Worm (Caenorhabditis elegans) whole organism, L4 larva: ENCODE data around the gene C25A8.5.
A peak's percentile ranks its signal among the peaks of the same experiment; 100 is the strongest.

Experiments used
- D1046.2 ChIP-seq: fragments of 200-800 bp; sonication (Bioruptor generic); IDR thresholded peaks from 2 replicates; pipeline ENCODE4 v1.3.6; 2022; ENCODE audit warnings: missing genetic modification characterization, missing compliant biosample characterization
- F10B5.3 ChIP-seq: sonication (generic microtip); optimal IDR thresholded peaks from 2 replicates; lab custom pipeline; 2016; ENCODE audit warnings: mild to moderate bottlenecking, missing genetic modification characterization, missing compliant biosample characterization
- F49E8.2 ChIP-seq: sonication (generic microtip); optimal IDR thresholded peaks from 2 replicates; lab custom pipeline; 2016; ENCODE audit warnings: missing compliant biosample characterization, mild to moderate bottlenecking, missing genetic modification characterization, borderline replicate concordance
- R02D3.7 ChIP-seq: fragments of 150-350 bp; sonication (generic microtip); optimal IDR thresholded peaks from 3 replicates; lab custom pipeline; 2014; ENCODE audit warnings: missing biosample characterization, missing genetic modification characterization
- T26A8.4 ChIP-seq: fragments of 200-800 bp; sonication (Bioruptor generic); IDR thresholded peaks from 2 replicates; pipeline ENCODE4 v1.3.6; 2022; ENCODE audit warnings: missing genetic modification characterization, missing compliant biosample characterization
- Y105C5A.15 ChIP-seq: fragments of 200-800 bp; sonication (Bioruptor generic); IDR thresholded peaks from 2 replicates; pipeline ENCODE4 v1.3.6; 2022; ENCODE audit warnings: missing genetic modification characterization, missing compliant biosample characterization
- ZK337.2 ChIP-seq: fragments of 200-800 bp; sonication (Bioruptor generic); IDR thresholded peaks from 2 replicates; pipeline ENCODE4 v1.3.6; 2022; ENCODE audit warnings: missing genetic modification reagents, missing genetic modification characterization, missing compliant biosample characterization
- ZK546.5 ChIP-seq, 2 experiments: sonication (generic microtip); optimal IDR thresholded peaks; 2 replicates each; lab custom pipeline; 2017; ENCODE audit warnings: missing biosample characterization in 2 of 2, missing genetic modification characterization in 2 of 2
- aha-1 ChIP-seq: fragments of 150-350 bp; peaks from one replicate; lab custom pipeline; 2014; ENCODE audit warnings: missing biosample characterization, missing genetic modification characterization
- aly-2 ChIP-seq: sonication (generic microtip); optimal IDR thresholded peaks from 2 replicates; lab custom pipeline; 2018; ENCODE audit warnings: missing biosample characterization, missing genetic modification characterization
- arid-1 ChIP-seq: fragments of 200-800 bp; sonication (Bioruptor generic); conservative IDR thresholded peaks from 2 replicates; pipeline ENCODE4 v1.3.6; 2022; ENCODE audit warnings: missing genetic modification reagents, missing genetic modification characterization, missing compliant biosample characterization
- ceh-44 ChIP-seq: fragments of 200-800 bp; sonication (Bioruptor generic); IDR thresholded peaks from 2 replicates; pipeline ENCODE4 v1.3.6; 2022; ENCODE audit warnings: missing genetic modification reagents, missing genetic modification characterization, missing compliant biosample characterization
- ceh-82 ChIP-seq: sonication (generic microtip); optimal IDR thresholded peaks from 2 replicates; lab custom pipeline; 2017; ENCODE audit warnings: missing biosample characterization, missing genetic modification characterization
- cey-2 ChIP-seq: sonication (generic microtip); optimal IDR thresholded peaks from 3 replicates; lab custom pipeline; 2017; ENCODE audit warnings: missing genetic modification characterization, mild to moderate bottlenecking, missing compliant biosample characterization, antibody characterized with exemption, borderline replicate concordance; ENCODE audit not compliant: insufficient read depth
- daf-12 ChIP-seq: fragments of 150-350 bp; optimal IDR thresholded peaks from 2 replicates; lab custom pipeline; 2014; ENCODE audit warnings: missing biosample characterization, missing genetic modification reagents, missing genetic modification characterization
- daf-16 ChIP-seq, 3 experiments: sonication (generic microtip); optimal IDR thresholded peaks; 2 replicates each; lab custom pipeline; 2016 to 2017; ENCODE audit warnings: missing genetic modification characterization in 3 of 3, missing genetic modification reagents in 3 of 3, mild to moderate bottlenecking in 2 of 3, missing compliant biosample characterization in 2 of 3, missing biosample characterization in 1 of 3, moderate library complexity in 1 of 3
- egl-43 ChIP-seq: fragments of 200-800 bp; sonication (Bioruptor generic); IDR thresholded peaks from 2 replicates; pipeline ENCODE4 v1.3.6; 2022; ENCODE audit warnings: missing genetic modification reagents, missing genetic modification characterization, missing compliant biosample characterization
- hif-1 ChIP-seq, 2 experiments: sonication (generic microtip); optimal IDR thresholded peaks; 2 replicates each; lab custom pipeline; 2016 to 2017; ENCODE audit warnings: missing compliant biosample characterization in 2 of 2, missing genetic modification characterization in 2 of 2, missing genetic modification reagents in 2 of 2, missing genotype in 2 of 2, mild to moderate bottlenecking in 1 of 2
- hlh-11 ChIP-seq: fragments of 200-800 bp; sonication (Bioruptor generic); optimal IDR thresholded peaks from 2 replicates; lab custom pipeline; 2018; ENCODE audit warnings: mild to moderate bottlenecking, missing genetic modification characterization, missing compliant biosample characterization
- hlh-30 ChIP-seq: sonication (generic microtip); optimal IDR thresholded peaks from 2 replicates; lab custom pipeline; 2017; ENCODE audit warnings: antibody characterized with exemption, mild to moderate bottlenecking, missing genetic modification characterization, missing compliant biosample characterization; ENCODE audit not compliant: insufficient read depth
- jun-1 ChIP-seq: fragments of 150-350 bp; optimal IDR thresholded peaks from 2 replicates; lab custom pipeline; 2014; ENCODE audit warnings: missing biosample characterization, missing genetic modification reagents, missing genetic modification characterization
- lin-1 ChIP-seq: fragments of 200-800 bp; sonication (Bioruptor generic); IDR thresholded peaks from 2 replicates; pipeline ENCODE4 v1.3.6; 2022; ENCODE audit warnings: missing genetic modification reagents, missing genetic modification characterization, missing compliant biosample characterization
- lin-13 ChIP-seq: fragments of 150-350 bp; optimal IDR thresholded peaks from 2 replicates; lab custom pipeline; 2014; ENCODE audit warnings: missing biosample characterization, missing genetic modification reagents, missing genetic modification characterization
- lin-15B ChIP-seq: fragments of 150-350 bp; sonication (generic microtip); optimal IDR thresholded peaks from 3 replicates; lab custom pipeline; 2014; ENCODE audit warnings: missing biosample characterization, missing genetic modification characterization
- lin-29 ChIP-seq: fragments of 200-800 bp; sonication (Bioruptor generic); IDR thresholded peaks from 2 replicates; pipeline ENCODE4 v1.3.6; 2022; ENCODE audit warnings: missing genetic modification reagents, missing genetic modification characterization, missing compliant biosample characterization
- madf-9 ChIP-seq: fragments of 200-800 bp; sonication (Bioruptor generic); conservative IDR thresholded peaks from 2 replicates; pipeline ENCODE4 v1.3.6; 2022; ENCODE audit warnings: missing genetic modification reagents, missing genetic modification characterization, missing compliant biosample characterization
- mep-1 ChIP-seq: fragments of 150-350 bp; sonication (generic microtip); optimal IDR thresholded peaks from 3 replicates; lab custom pipeline; 2014; ENCODE audit warnings: missing biosample characterization, missing genetic modification characterization
- mxl-3 ChIP-seq: fragments of 200-800 bp; sonication (Bioruptor generic); optimal IDR thresholded peaks from 2 replicates; lab custom pipeline; 2018; ENCODE audit warnings: mild to moderate bottlenecking, missing genetic modification characterization, missing compliant biosample characterization
- nhr-10 ChIP-seq: fragments of 150-350 bp; optimal IDR thresholded peaks from 2 replicates; lab custom pipeline; 2014; ENCODE audit warnings: missing biosample characterization, missing genetic modification characterization
- nhr-102 ChIP-seq: sonication (generic microtip); optimal IDR thresholded peaks from 2 replicates; lab custom pipeline; 2016; ENCODE audit warnings: mild to moderate bottlenecking, missing genetic modification characterization, moderate library complexity, missing compliant biosample characterization
- nhr-111 ChIP-seq: fragments of 200-800 bp; sonication (Bioruptor generic); optimal IDR thresholded peaks from 2 replicates; lab custom pipeline; 2018; ENCODE audit warnings: mild to moderate bottlenecking, missing genetic modification characterization, missing compliant biosample characterization
- nhr-25 ChIP-seq: sonication (generic microtip); optimal IDR thresholded peaks from 2 replicates; lab custom pipeline; 2017; ENCODE audit warnings: missing genetic modification characterization, mild to moderate bottlenecking, missing compliant biosample characterization, antibody characterized with exemption, moderate library complexity, borderline replicate concordance; ENCODE audit not compliant: insufficient read depth
- nhr-42 ChIP-seq: fragments of 200-800 bp; sonication (Bioruptor generic); IDR thresholded peaks from 2 replicates; pipeline ENCODE4 v1.3.6; 2022; ENCODE audit warnings: missing genetic modification characterization, missing compliant biosample characterization
- nhr-6 ChIP-seq: fragments of 150-350 bp; optimal IDR thresholded peaks from 2 replicates; lab custom pipeline; 2014; ENCODE audit warnings: missing biosample characterization, missing genetic modification characterization
- nhr-76 ChIP-seq: fragments of 150-350 bp; optimal IDR thresholded peaks from 2 replicates; lab custom pipeline; 2014; ENCODE audit warnings: missing biosample characterization, missing genetic modification characterization
- nhr-77 ChIP-seq: fragments of 150-350 bp; optimal IDR thresholded peaks from 2 replicates; lab custom pipeline; 2014; ENCODE audit warnings: missing biosample characterization, missing genetic modification characterization
- php-3 ChIP-seq: fragments of 200-800 bp; sonication (Bioruptor generic); IDR thresholded peaks from 2 replicates; pipeline ENCODE4 v1.3.6; 2022; ENCODE audit warnings: missing genetic modification reagents, missing genetic modification characterization, missing compliant biosample characterization
- pqm-1 ChIP-seq: sonication (generic microtip); optimal IDR thresholded peaks from 2 replicates; lab custom pipeline; 2017; ENCODE audit warnings: missing biosample characterization, missing genetic modification characterization
- set-16 ChIP-seq: fragments of 200-800 bp; sonication (Bioruptor generic); IDR thresholded peaks from 2 replicates; pipeline ENCODE4 v1.3.6; 2022; ENCODE audit warnings: missing genetic modification reagents, missing genetic modification characterization, missing compliant biosample characterization
- snpc-4 ChIP-seq: fragments of 150-350 bp; optimal IDR thresholded peaks from 2 replicates; lab custom pipeline; 2014; ENCODE audit warnings: missing biosample characterization, missing genetic modification characterization
- spr-1 ChIP-seq: sonication (generic microtip); optimal IDR thresholded peaks from 2 replicates; lab custom pipeline; 2016; ENCODE audit warnings: mild to moderate bottlenecking, missing genetic modification characterization, missing compliant biosample characterization
- spr-3 ChIP-seq: fragments of 200-800 bp; sonication (Bioruptor generic); optimal IDR thresholded peaks from 2 replicates; lab custom pipeline; 2018; ENCODE audit warnings: mild to moderate bottlenecking, missing genetic modification characterization, missing compliant biosample characterization
- tag-97 ChIP-seq: fragments of 200-800 bp; sonication (Bioruptor generic); IDR thresholded peaks from 2 replicates; pipeline ENCODE4 v1.3.6; 2022; ENCODE audit warnings: missing genetic modification characterization, missing compliant biosample characterization
- tra-1 ChIP-seq: fragments of 200-800 bp; sonication (Bioruptor generic); IDR thresholded peaks from 2 replicates; pipeline ENCODE4 v1.3.6; 2022; ENCODE audit warnings: missing genetic modification reagents, missing genetic modification characterization, missing compliant biosample characterization
- unc-39 ChIP-seq: sonication (generic microtip); optimal IDR thresholded peaks from 2 replicates; lab custom pipeline; 2017; ENCODE audit warnings: missing biosample characterization, missing genetic modification characterization
- zfp-3 ChIP-seq: fragments of 200-800 bp; sonication (Bioruptor generic); conservative IDR thresholded peaks from 2 replicates; pipeline ENCODE4 v1.3.6; 2022; ENCODE audit warnings: missing genetic modification reagents, missing genetic modification characterization, missing compliant biosample characterization
- ztf-11 ChIP-seq: fragments of 150-350 bp; optimal IDR thresholded peaks from 2 replicates; lab custom pipeline; 2014; ENCODE audit warnings: missing biosample characterization, missing genetic modification characterization

Gene C25A8.5

DNA sequence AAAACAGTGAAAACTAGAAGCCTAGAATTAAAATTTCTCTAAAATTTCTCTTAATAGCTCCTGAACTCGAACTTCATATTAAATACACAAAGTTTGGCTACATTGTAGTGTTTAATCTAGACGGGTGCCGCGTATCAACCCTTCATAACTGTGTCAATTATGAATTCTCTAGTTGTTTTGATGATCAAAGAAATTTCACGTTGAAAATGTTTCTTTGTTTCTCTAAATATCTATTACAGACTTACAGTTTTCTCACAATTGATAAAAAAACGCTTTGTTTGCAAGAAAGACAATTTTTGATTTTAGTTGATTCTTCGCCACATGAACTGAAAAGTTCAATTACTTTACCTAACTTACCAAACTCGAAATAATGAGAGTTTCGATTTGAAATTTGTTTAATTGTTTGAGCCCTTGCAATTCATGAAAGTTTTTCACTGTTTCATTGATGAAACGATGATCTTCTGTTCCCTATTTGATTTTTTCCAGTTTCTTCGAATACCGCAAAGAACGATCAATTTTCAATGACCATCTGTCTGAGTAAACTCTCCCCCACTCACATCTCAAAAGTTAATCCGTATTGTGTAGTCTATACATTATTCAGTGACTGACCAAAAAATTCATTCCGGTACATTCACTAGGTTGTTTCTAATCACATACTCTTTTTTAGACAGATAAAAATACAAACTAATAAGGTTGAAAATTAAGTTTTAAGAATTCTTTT is 47.5 kb downstream of the C25A8.5 start (continued):
- TF ChIP-seq mxl-3 (GFP tag; lab: Kevin White, UChicago): no peak
- no peak for TF ChIP-seq nhr-6
- no peak for TF ChIP-seq nhr-111 (GFP tag; lab: Kevin White, UChicago)
- TF ChIP-seq aha-1 (tag; lab: Kevin White, UChicago): peak; percentile 0
- TF ChIP-seq R02D3.7: no peak
- TF ChIP-seq nhr-42: no peak
- TF ChIP-seq set-16: no peak
- TF ChIP-seq snpc-4: no peak
- TF ChIP-seq unc-39 (tag; lab: Kevin White, UChicago): no peak
- TF ChIP-seq tag-97 (GFP tag; lab: Robert Waterston, UW): no peak
- TF ChIP-seq php-3: no peak
- TF ChIP-seq Y105C5A.15: no peak
- TF ChIP-seq ZK337.2 (GFP tag; lab: Robert Waterston, UW): no peak
- no peak for TF ChIP-seq nhr-25 (tag; lab: Kevin White, UChicago)
- no peak for TF ChIP-seq hlh-30 (tag; lab: Kevin White, UChicago)
- peak; percentile 24 for TF ChIP-seq hlh-11 (tag; lab: Kevin White, UChicago)
- peak; percentile 68 for TF ChIP-seq nhr-10 (tag; lab: Kevin White, UChicago)
- no peak for TF ChIP-seq arid-1
- TF ChIP-seq spr-3 (GFP tag; lab: Kevin White, UChicago): no peak
- no peak for TF ChIP-seq lin-15B (tag; lab: Kevin White, UChicago)
- no peak for TF ChIP-seq ceh-82 (tag; lab: Kevin White, UChicago)

DNA sequence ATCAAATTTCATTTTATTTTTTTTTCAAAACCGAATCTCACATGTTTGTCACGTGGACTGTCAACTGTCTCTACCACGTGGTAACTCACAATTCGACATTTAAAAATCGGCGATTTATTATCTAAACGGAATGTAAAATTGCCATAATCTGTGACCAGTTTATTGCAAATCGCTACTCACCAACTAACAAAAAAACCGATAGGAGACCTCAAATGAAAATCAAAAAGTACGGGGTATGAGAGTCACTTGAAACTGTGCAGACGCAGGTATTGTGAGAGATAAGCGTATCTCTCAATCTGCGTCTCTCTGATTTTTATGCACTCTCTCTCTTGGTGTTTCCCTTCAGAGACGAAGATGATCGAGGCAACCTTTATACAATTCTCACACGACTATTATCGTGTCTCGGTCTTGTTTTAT is 48.5 kb downstream of the C25A8.5 start:
- TF ChIP-seq jun-1 (peak; percentile 15), ZK546.5 (tag; optimal IDR thresholded peaks at IDR 0.05; lab: Kevin White, UChicago) (no peak), lin-13 (peak; percentile 24), ceh-44 (no peak), hlh-11 (tag; lab: Kevin White, UChicago) (peak; percentile 94), set-16 (no peak), tra-1 (GFP tag; lab: Robert Waterston, UW) (peak; percentile 65; the same call in 1 of the 2 replicates), daf-12 (tag; lab: Kevin White, UChicago) (no peak), ZK337.2 (GFP tag; lab: Robert Waterston, UW) (no peak), lin-29 (no peak), lin-1 (GFP tag; lab: Robert Waterston, UW) (no peak; the same call in 1 of the 2 replicates), hlh-30 (tag; lab: Kevin White, UChicago) (peak; percentile 92), nhr-77 (tag; lab: Kevin White, UChicago) (peak; percentile 37), spr-1 (peak; percentile 54), lin-15B (tag; lab: Kevin White, UChicago) (no peak), zfp-3 (no peak), D1046.2 (no peak), ceh-82 (tag; lab: Kevin White, UChicago) (no peak), cey-2 (tag; lab: Kevin White, UChicago) (peak; percentile 62), mxl-3 (GFP tag; lab: Kevin White, UChicago) (peak; percentile 79), aly-2 (tag; lab: Kevin White, UChicago) (no peak), nhr-42 (no peak), nhr-102 (tag; lab: Kevin White, UChicago) (peak; percentile 72), F10B5.3 (tag; lab: Kevin White, UChicago) (no peak), mep-1 (tag; lab: Kevin White, UChicago) (peak; percentile 55), nhr-76 (tag; lab: Kevin White, UChicago) (no peak), hif-1 (tag; optimal IDR thresholded peaks at IDR 0.05; lab: Kevin White, UChicago) (peak in 1 of 2 experiments; percentile 30), pqm-1 (tag; lab: Kevin White, UChicago) (peak; percentile 92), daf-16 (GFP tag; optimal IDR thresholded peaks at IDR 0.05; lab: Kevin White, UChicago) (peak in 1 of 2 experiments; percentile 48), daf-16 (tag; optimal IDR thresholded peaks at IDR 0.05; lab: Kevin White, UChicago) (peak; percentile 88), ztf-11 (no peak), egl-43 (GFP tag; lab: Robert Waterston, UW) (0 out of 2 replicates have a peak, but pooled peaks have one; percentile 39), madf-9 (GFP tag; lab: Robert Waterston, UW) (no peak), snpc-4 (no peak), T26A8.4 (GFP tag; lab: Robert Waterston, UW) (peak; percentile 61), F49E8.2 (tag; lab: Kevin White, UChicago) (no peak)
